Worm (Caenorhabditis elegans) whole organism, early embryonic: Measurements from ENCODE around the gene C41H7.2.

ENCODE experiments used
- ama-1 ChIP-seq: fragments of 150-350 bp; optimal IDR thresholded peaks from 2 replicates; lab custom pipeline; 2014
- hmg-4 ChIP-seq: fragments of 200-800 bp; sonication (Bioruptor generic); optimal IDR thresholded peaks from 2 replicates; lab custom pipeline; 2018; ENCODE audit warnings: mild to moderate bottlenecking, missing genetic modification characterization, missing compliant biosample characterization
- pes-1 ChIP-seq: fragments of 200-800 bp; sonication (Bioruptor generic); IDR thresholded peaks from 2 replicates; pipeline ENCODE4 v1.3.6; 2022; ENCODE audit warnings: missing genetic modification reagents, missing genetic modification characterization, missing compliant biosample characterization
- sea-1 ChIP-seq: fragments of 200-800 bp; sonication (Bioruptor generic); conservative IDR thresholded peaks from 2 replicates; pipeline ENCODE4 v1.3.6; 2022; ENCODE audit warnings: missing genetic modification characterization, missing compliant biosample characterization
- tbx-11 ChIP-seq: fragments of 200-800 bp; sonication (Bioruptor generic); IDR thresholded peaks from 2 replicates; pipeline ENCODE4 v1.3.6; 2022; ENCODE audit warnings: missing genetic modification characterization, missing compliant biosample characterization
- tbx-37 ChIP-seq: fragments of 200-800 bp; sonication (Bioruptor generic); conservative IDR thresholded peaks from 2 replicates; pipeline ENCODE4 v1.3.6; 2022; ENCODE audit warnings: missing genetic modification reagents, missing genetic modification characterization, missing compliant biosample characterization
- tra-4 ChIP-seq: sonication (generic microtip); optimal IDR thresholded peaks from 2 replicates; lab custom pipeline; 2017; ENCODE audit warnings: missing genetic modification characterization, missing compliant biosample characterization

ce11 chrII:3050703-3051102, 36.1 kb downstream of the C41H7.2 start, which contains the start of gene sri-31:
- TF ChIP-seq ama-1 (lab: Kevin White, UChicago) (no peak), pes-1 (no peak), hmg-4 (GFP tag; lab: Kevin White, UChicago) (no peak), sea-1 (GFP tag; lab: Robert Waterston, UW) (no peak), tbx-37 (GFP tag; lab: Robert Waterston, UW) (no peak), tbx-11 (GFP tag; lab: Robert Waterston, UW) (no peak), tra-4 (tag; lab: Kevin White, UChicago) (no peak)
